Worm (Caenorhabditis elegans): ENCODE results near the gene nspc-9.

DNA sequence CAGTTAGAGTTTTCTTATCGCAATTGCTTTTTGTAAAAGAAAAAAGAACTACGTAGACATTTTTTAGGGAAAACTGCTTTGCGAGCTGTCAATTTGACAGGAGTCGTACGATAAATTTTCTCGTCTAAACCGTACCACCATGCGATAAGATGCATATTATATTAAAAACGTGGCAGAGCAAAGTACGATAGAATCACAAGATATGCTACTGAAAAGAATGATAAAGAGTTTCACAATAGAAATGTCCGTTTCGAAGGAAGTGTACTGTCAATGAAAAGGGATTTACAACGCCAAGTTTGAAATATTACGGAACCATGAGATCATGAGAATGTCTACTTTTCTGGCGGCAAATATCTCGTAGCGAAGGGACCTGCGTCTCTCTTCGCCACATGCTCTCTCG lies 21.6 kb upstream of the nspc-9 start, which contains the start of gene F19H6.5:
- no peak for TF ChIP-seq ztf-23 (GFP tag; IDR thresholded peaks at IDR 0.05)
- no peak for TF ChIP-seq cog-1 (tag; optimal IDR thresholded peaks at IDR 0.05)
- TF ChIP-seq klf-2 (GFP tag; conservative IDR thresholded peaks at IDR 0.05), result no peak
- no peak for TF ChIP-seq tab-1 (GFP tag; IDR thresholded peaks at IDR 0.05)
- no peak for TF ChIP-seq T22C8.4 (GFP tag; IDR thresholded peaks at IDR 0.05)
- no peak for TF ChIP-seq ref-1 (GFP tag; conservative IDR thresholded peaks at IDR 0.05)
- no peak for TF ChIP-seq flt-1 (GFP tag; IDR thresholded peaks at IDR 0.05)
- no peak for TF ChIP-seq ztf-29 (GFP tag; IDR thresholded peaks at IDR 0.05)

Data from whole organism, midembryonic.